Worm (Caenorhabditis elegans) whole organism, late embryonic: Measurements from ENCODE around the gene K06A4.10.

Source experiments
- C08G9.2 ChIP-seq: sonication (generic microtip); optimal IDR thresholded peaks from 2 replicates; lab custom pipeline; 2016; ENCODE audit warnings: mild to moderate bottlenecking, missing genetic modification characterization, moderate library complexity, missing compliant biosample characterization
- C38D4.7 ChIP-seq: fragments of 200-800 bp; sonication (Bioruptor generic); optimal IDR thresholded peaks from 2 replicates; lab custom pipeline; 2018; ENCODE audit warnings: mild to moderate bottlenecking, missing genetic modification characterization, moderate library complexity, missing compliant biosample characterization
- F13H6.1 ChIP-seq: sonication (generic microtip); optimal IDR thresholded peaks from 2 replicates; lab custom pipeline; 2016; ENCODE audit warnings: missing genetic modification characterization, missing compliant biosample characterization
- K02D7.2 ChIP-seq: sonication (generic microtip); optimal IDR thresholded peaks from 2 replicates; lab custom pipeline; 2017; ENCODE audit warnings: mild to moderate bottlenecking, missing genetic modification characterization, missing compliant biosample characterization
- K09A11.1 ChIP-seq: sonication (generic microtip); optimal IDR thresholded peaks from 2 replicates; lab custom pipeline; 2017; ENCODE audit warnings: antibody characterized with exemption, mild to moderate bottlenecking, missing genetic modification characterization, missing compliant biosample characterization; ENCODE audit not compliant: insufficient read depth
- ahr-1 ChIP-seq: sonication (generic microtip); optimal IDR thresholded peaks from 2 replicates; lab custom pipeline; 2016; ENCODE audit warnings: missing genetic modification characterization, missing compliant biosample characterization
- ama-1 ChIP-seq: fragments of 150-350 bp; optimal IDR thresholded peaks from 2 replicates; lab custom pipeline; 2014
- ceh-14 ChIP-seq: sonication (generic microtip); optimal IDR thresholded peaks from 2 replicates; lab custom pipeline; 2016; ENCODE audit warnings: missing genotype, missing genetic modification characterization, missing compliant biosample characterization
- ceh-19 ChIP-seq: fragments of 200-800 bp; sonication (Bioruptor generic); optimal IDR thresholded peaks from 2 replicates; lab custom pipeline; 2018; ENCODE audit warnings: mild to moderate bottlenecking, missing genetic modification characterization, missing compliant biosample characterization
- ceh-2 ChIP-seq: sonication (generic microtip); optimal IDR thresholded peaks from 2 replicates; lab custom pipeline; 2016; ENCODE audit warnings: missing genotype, missing genetic modification characterization, missing compliant biosample characterization
- ceh-22 ChIP-seq: sonication (generic microtip); optimal IDR thresholded peaks from 2 replicates; lab custom pipeline; 2017; ENCODE audit warnings: missing biosample characterization, missing genetic modification characterization
- ceh-24 ChIP-seq: sonication (generic microtip); optimal IDR thresholded peaks from 2 replicates; lab custom pipeline; 2016; ENCODE audit warnings: mild to moderate bottlenecking, missing genetic modification characterization, missing compliant biosample characterization
- ceh-30 ChIP-seq: fragments of 150-350 bp; optimal IDR thresholded peaks from 2 replicates; lab custom pipeline; 2014; ENCODE audit warnings: missing biosample characterization, missing genetic modification characterization
- ceh-31 ChIP-seq: sonication (generic microtip); optimal IDR thresholded peaks from 2 replicates; lab custom pipeline; 2016; ENCODE audit warnings: missing genetic modification characterization, missing compliant biosample characterization
- ceh-34 ChIP-seq: sonication (generic microtip); optimal IDR thresholded peaks from 2 replicates; lab custom pipeline; 2016; ENCODE audit warnings: mild to moderate bottlenecking, missing genetic modification characterization, missing compliant biosample characterization
- ceh-45 ChIP-seq: fragments of 200-800 bp; sonication (Bioruptor generic); IDR thresholded peaks from 2 replicates; pipeline ENCODE4 v1.3.6; 2022; ENCODE audit warnings: missing genetic modification reagents, missing genetic modification characterization, missing compliant biosample characterization
- che-1 ChIP-seq: sonication (generic microtip); optimal IDR thresholded peaks from 2 replicates; lab custom pipeline; 2016; ENCODE audit warnings: mild to moderate bottlenecking, missing genetic modification characterization, missing compliant biosample characterization
- dve-1 ChIP-seq: sonication (generic microtip); optimal IDR thresholded peaks from 2 replicates; lab custom pipeline; 2017; ENCODE audit warnings: antibody characterized with exemption, mild to moderate bottlenecking, missing genetic modification characterization, missing compliant biosample characterization
- elt-2 ChIP-seq: sonication (generic microtip); optimal IDR thresholded peaks from 2 replicates; lab custom pipeline; 2016; ENCODE audit warnings: missing genetic modification reagents, missing genetic modification characterization, missing compliant biosample characterization
- elt-4 ChIP-seq: sonication (generic microtip); optimal IDR thresholded peaks from 2 replicates; lab custom pipeline; 2016; ENCODE audit warnings: missing genetic modification characterization, missing compliant biosample characterization
- fkh-10 ChIP-seq: fragments of 150-350 bp; optimal IDR thresholded peaks from 2 replicates; lab custom pipeline; 2014; ENCODE audit warnings: missing biosample characterization, missing genetic modification reagents, missing genetic modification characterization
- gmeb-2 ChIP-seq: sonication (generic microtip); optimal IDR thresholded peaks from 2 replicates; lab custom pipeline; 2016; ENCODE audit warnings: missing genetic modification characterization, inconsistent platforms, missing compliant biosample characterization
- hlh-13 ChIP-seq: fragments of 200-800 bp; sonication (Bioruptor generic); optimal IDR thresholded peaks from 2 replicates; lab custom pipeline; 2018; ENCODE audit warnings: mild to moderate bottlenecking, missing genetic modification characterization, missing compliant biosample characterization
- hlh-30 ChIP-seq: sonication (generic microtip); optimal IDR thresholded peaks from 2 replicates; lab custom pipeline; 2017; ENCODE audit warnings: antibody characterized with exemption, missing genetic modification characterization, missing compliant biosample characterization; ENCODE audit not compliant: insufficient read depth
- hlh-6 ChIP-seq: sonication (generic microtip); optimal IDR thresholded peaks from 2 replicates; lab custom pipeline; 2016; ENCODE audit warnings: missing genotype, missing genetic modification characterization, missing compliant biosample characterization
- hlh-8 ChIP-seq: sonication (generic microtip); optimal IDR thresholded peaks from 2 replicates; lab custom pipeline; 2016; ENCODE audit warnings: missing genotype, missing genetic modification characterization, missing compliant biosample characterization
- lim-6 ChIP-seq: sonication (generic microtip); optimal IDR thresholded peaks from 2 replicates; lab custom pipeline; 2016; ENCODE audit warnings: missing genetic modification characterization, missing compliant biosample characterization
- lin-11 ChIP-seq: fragments of 200-800 bp; sonication (Bioruptor generic); optimal IDR thresholded peaks from 2 replicates; lab custom pipeline; 2018; ENCODE audit warnings: mild to moderate bottlenecking, missing genetic modification characterization, missing compliant biosample characterization
- madf-2 ChIP-seq: sonication (generic microtip); optimal IDR thresholded peaks from 2 replicates; lab custom pipeline; 2017; ENCODE audit warnings: missing genetic modification characterization, missing compliant biosample characterization
- mec-3 ChIP-seq: sonication (generic microtip); optimal IDR thresholded peaks from 2 replicates; lab custom pipeline; 2016; ENCODE audit warnings: borderline replicate concordance, missing genetic modification characterization, missing compliant biosample characterization
- nfya-1 ChIP-seq: sonication (generic microtip); optimal IDR thresholded peaks from 2 replicates; lab custom pipeline; 2017; ENCODE audit warnings: missing genetic modification characterization, mild to moderate bottlenecking, missing compliant biosample characterization, antibody characterized with exemption, moderate library complexity
- nhr-11 ChIP-seq: fragments of 150-350 bp; optimal IDR thresholded peaks from 2 replicates; lab custom pipeline; 2014; ENCODE audit warnings: missing biosample characterization, missing genetic modification characterization
- npax-4 ChIP-seq: sonication (generic microtip); optimal IDR thresholded peaks from 2 replicates; lab custom pipeline; 2016; ENCODE audit warnings: missing genetic modification characterization, missing compliant biosample characterization
- odd-2 ChIP-seq: sonication (generic microtip); optimal IDR thresholded peaks from 2 replicates; lab custom pipeline; 2017; ENCODE audit warnings: antibody characterized with exemption, mild to moderate bottlenecking, missing genetic modification characterization, missing compliant biosample characterization
- pat-9 ChIP-seq: fragments of 200-800 bp; sonication (Bioruptor generic); optimal IDR thresholded peaks from 2 replicates; lab custom pipeline; 2018; ENCODE audit warnings: mild to moderate bottlenecking, missing genetic modification characterization, moderate library complexity, missing compliant biosample characterization
- pax-1 ChIP-seq: fragments of 150-350 bp; optimal IDR thresholded peaks from 2 replicates; lab custom pipeline; 2014; ENCODE audit warnings: missing biosample characterization, missing genetic modification characterization
- pha-2 ChIP-seq: sonication (generic microtip); optimal IDR thresholded peaks from 2 replicates; lab custom pipeline; 2017; ENCODE audit warnings: mild to moderate bottlenecking, missing genetic modification characterization, missing compliant biosample characterization
- rnt-1 ChIP-seq: sonication (generic microtip); optimal IDR thresholded peaks from 2 replicates; lab custom pipeline; 2016; ENCODE audit warnings: missing genetic modification characterization, missing compliant biosample characterization
- tbx-7 ChIP-seq: sonication (generic microtip); optimal IDR thresholded peaks from 2 replicates; lab custom pipeline; 2016; ENCODE audit warnings: missing genotype, missing genetic modification characterization, missing compliant biosample characterization
- unc-55 ChIP-seq: sonication (generic microtip); optimal IDR thresholded peaks from 2 replicates; lab custom pipeline; 2017; ENCODE audit warnings: missing biosample characterization, missing genetic modification reagents, missing genetic modification characterization
- unc-86 ChIP-seq: sonication (generic microtip); optimal IDR thresholded peaks from 2 replicates; lab custom pipeline; 2016; ENCODE audit warnings: missing genetic modification characterization, missing compliant biosample characterization
- zip-5 ChIP-seq: sonication (generic microtip); optimal IDR thresholded peaks from 2 replicates; lab custom pipeline; 2016; ENCODE audit warnings: missing genetic modification characterization, missing compliant biosample characterization

K06A4.10 gene

ce11 chrV:9527984-9528383, 38.4 kb upstream of the K06A4.10 start:
- no peak for TF ChIP-seq unc-55 (GFP tag; lab: Kevin White, UChicago)
- TF ChIP-seq K09A11.1 (tag; lab: Kevin White, UChicago) = no peak
- TF ChIP-seq ceh-14 (tag; lab: Kevin White, UChicago) = no peak

ce11 chrV:9527337-9527736, 37.7 kb upstream of the K06A4.10 start:
- no peak for TF ChIP-seq ceh-22 (tag; lab: Kevin White, UChicago)
- no peak for TF ChIP-seq lim-6 (tag; lab: Kevin White, UChicago)
- no peak for TF ChIP-seq ceh-14 (tag; lab: Kevin White, UChicago)
- no peak for TF ChIP-seq ceh-45 (GFP tag; lab: Robert Waterston, UW)
- TF ChIP-seq zip-5 (tag; lab: Kevin White, UChicago) = no peak
- TF ChIP-seq fkh-10 (GFP tag; lab: Kevin White, UChicago) = no peak
- no peak for TF ChIP-seq ceh-24 (tag; lab: Kevin White, UChicago)
- no peak for TF ChIP-seq odd-2 (tag; lab: Kevin White, UChicago)
- no peak for TF ChIP-seq mec-3 (tag; lab: Kevin White, UChicago)
- no peak for TF ChIP-seq ceh-34
- no peak for TF ChIP-seq ahr-1 (tag; lab: Kevin White, UChicago)
- no peak for TF ChIP-seq lin-11 (tag; lab: Kevin White, UChicago)
- no peak for TF ChIP-seq K02D7.2 (tag; lab: Kevin White, UChicago)
- TF ChIP-seq pax-1 (tag; lab: Kevin White, UChicago) = no peak
- TF ChIP-seq C38D4.7 (GFP tag; lab: Kevin White, UChicago) = no peak
- no peak for TF ChIP-seq nhr-11 (tag; lab: Kevin White, UChicago)
- TF ChIP-seq hlh-6 (tag; lab: Kevin White, UChicago) = no peak
- TF ChIP-seq che-1 = no peak
- TF ChIP-seq ceh-31 = no peak

- TF ChIP-seq hlh-30 (tag; lab: Kevin White, UChicago) = no peak
- no peak for TF ChIP-seq npax-4 (tag; lab: Kevin White, UChicago)
- no peak for TF ChIP-seq elt-4 (tag; lab: Kevin White, UChicago)
- TF ChIP-seq nfya-1 = no peak
- no peak for TF ChIP-seq hlh-13 (GFP tag; lab: Kevin White, UChicago)
- no peak for TF ChIP-seq ceh-30 (tag; lab: Kevin White, UChicago)
- TF ChIP-seq ama-1 (lab: Kevin White, UChicago) = no peak
- TF ChIP-seq ceh-34 = no peak
- TF ChIP-seq lin-11 (tag; lab: Kevin White, UChicago) = no peak
- no peak for TF ChIP-seq ceh-22 (tag; lab: Kevin White, UChicago)
- TF ChIP-seq hlh-8 (tag; lab: Kevin White, UChicago) = no peak
- TF ChIP-seq tbx-7 (tag; lab: Kevin White, UChicago) = no peak
- TF ChIP-seq pha-2 (tag; lab: Kevin White, UChicago) = no peak
- TF ChIP-seq odd-2 (tag; lab: Kevin White, UChicago) = no peak
- no peak for TF ChIP-seq lim-6 (tag; lab: Kevin White, UChicago)
- TF ChIP-seq rnt-1 (tag; lab: Kevin White, UChicago) = no peak
- TF ChIP-seq ceh-31 = no peak
- TF ChIP-seq, all 69 proteins: peak for 0
Measured at ce11 chrV:9526470-9526869, 36.9 kb upstream of the K06A4.10 start, which contains the start of gene C50F4.1. TSS of gene C50F4.1 (plus strand) at chrV:9526793.

ce11 chrV:9524099-9524498, 34.5 kb upstream of the K06A4.10 start, which contains the start of gene C50F4.9:
TSS of gene C50F4.9 (minus strand) at chrV:9524199.
- TF ChIP-seq madf-2 = no peak
- TF ChIP-seq C08G9.2 (tag; lab: Kevin White, UChicago) = no peak
- TF ChIP-seq ceh-19 = no peak
- no peak for TF ChIP-seq hlh-30 (tag; lab: Kevin White, UChicago)
- TF ChIP-seq gmeb-2 = no peak
- TF ChIP-seq unc-86 (tag; lab: Kevin White, UChicago) = no peak
- TF ChIP-seq dve-1 = no peak
- no peak for TF ChIP-seq C38D4.7 (GFP tag; lab: Kevin White, UChicago)
- TF ChIP-seq elt-2 = no peak
- no peak for TF ChIP-seq pat-9 (tag; lab: Kevin White, UChicago)
- no peak for TF ChIP-seq ceh-45 (GFP tag; lab: Robert Waterston, UW)
- no peak for TF ChIP-seq rnt-1 (tag; lab: Kevin White, UChicago)
- no peak for TF ChIP-seq ceh-2 (tag; lab: Kevin White, UChicago)
- no peak for TF ChIP-seq F13H6.1 (tag; lab: Kevin White, UChicago)
- TF ChIP-seq elt-4 (tag; lab: Kevin White, UChicago) = no peak
